ENCODE assay signal across 2 worm cellular contexts in genomic region chrII:2300861-2301260, ce11.
TF ChIP-seq lines count a peak whose summit lies in the region.

TSS of gene B0281.5 (minus strand) at chrII:2300961.

TF ChIP-seq in whole organism, L4 larva, 104 proteins besides CTCF, POLR2A, EP300 and RAD21:
- TF ChIP-seq F26F4.8 (GFP tag; conservative IDR thresholded peaks at IDR 0.05; lab: Robert Waterston, UW) (no peak), aha-1 (tag; lab: Kevin White, UChicago) (peak; percentile 29)

TF ChIP-seq in whole organism, mixed stage, embryonic, 35 proteins besides CTCF, POLR2A, EP300 and RAD21:
- no peak for TF ChIP-seq lsy-2 (tag; optimal IDR thresholded peaks at IDR 0.05; lab: Kevin White, UChicago)
- peak; percentile 21 for TF ChIP-seq ceh-39 (tag; optimal IDR thresholded peaks at IDR 0.05; lab: Kevin White, UChicago)
- TF ChIP-seq blmp-1 (tag; optimal IDR thresholded peaks at IDR 0.05; lab: Kevin White, UChicago) = no peak
- TF ChIP-seq nhr-2 (tag; optimal IDR thresholded peaks at IDR 0.05; lab: Kevin White, UChicago) = peak; percentile 37
